Worm (Caenorhabditis elegans) whole organism, mixed stage, embryonic: ENCODE data around the gene C08H9.15.

Experiments used
- ces-1 ChIP-seq: fragments of 150-350 bp; optimal IDR thresholded peaks from 2 replicates; lab custom pipeline; 2014; ENCODE audit warnings: missing biosample characterization, missing genetic modification reagents, missing genetic modification characterization
- elt-3 ChIP-seq: fragments of 150-350 bp; optimal IDR thresholded peaks from 2 replicates; lab custom pipeline; 2014; ENCODE audit warnings: missing biosample characterization, missing genetic modification characterization
- lin-13 ChIP-seq: fragments of 150-350 bp; optimal IDR thresholded peaks from 2 replicates; lab custom pipeline; 2014; ENCODE audit warnings: missing biosample characterization, missing genetic modification characterization
- mep-1 ChIP-seq: fragments of 150-350 bp; optimal IDR thresholded peaks from 2 replicates; lab custom pipeline; 2017; ENCODE audit warnings: missing biosample characterization, missing genetic modification reagents, missing genetic modification characterization, inconsistent platforms
- nhr-12 ChIP-seq: fragments of 150-350 bp; optimal IDR thresholded peaks from 2 replicates; lab custom pipeline; 2014; ENCODE audit warnings: missing biosample characterization, missing genetic modification characterization
- nhr-2 ChIP-seq: fragments of 150-350 bp; optimal IDR thresholded peaks from 2 replicates; lab custom pipeline; 2014; ENCODE audit warnings: missing biosample characterization, missing genetic modification characterization
- unc-62 ChIP-seq: fragments of 150-350 bp; optimal IDR thresholded peaks from 2 replicates; lab custom pipeline; 2014; ENCODE audit warnings: missing biosample characterization, missing genetic modification reagents, missing genetic modification characterization
- ztf-11 ChIP-seq: fragments of 150-350 bp; optimal IDR thresholded peaks from 2 replicates; lab custom pipeline; 2014; ENCODE audit warnings: missing biosample characterization, missing genetic modification characterization

DNA sequence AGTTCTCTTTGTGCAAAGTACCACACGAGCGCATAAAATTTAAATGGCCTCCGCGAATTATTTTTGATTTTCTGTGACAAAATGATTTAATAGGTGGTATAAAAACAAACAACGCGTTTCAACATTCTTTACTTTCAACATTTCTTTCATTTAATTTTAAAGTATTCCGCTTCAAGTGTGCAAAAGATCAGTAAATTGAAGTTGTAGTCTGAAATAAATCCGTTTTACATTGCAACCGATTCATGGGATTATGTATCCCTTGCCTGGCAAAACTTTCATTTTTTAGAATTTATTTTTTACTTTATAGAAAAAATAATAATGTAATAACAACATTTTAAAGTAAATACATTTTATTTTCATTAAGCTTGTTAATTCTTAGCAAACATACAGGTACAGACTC lies 13.4 kb downstream of the C08H9.15 start, which contains the start of gene F26C11.1:
- no peak for TF ChIP-seq ces-1 (GFP tag; lab: Kevin White, UChicago)
- TF ChIP-seq elt-3 (tag; lab: Kevin White, UChicago) = no peak
- no peak for TF ChIP-seq lin-13
- TF ChIP-seq ztf-11 = no peak
- TF ChIP-seq nhr-2 (tag; lab: Kevin White, UChicago) = no peak
- no peak for TF ChIP-seq mep-1 (tag; lab: Kevin White, UChicago)
- TF ChIP-seq unc-62 (GFP tag; lab: Kevin White, UChicago) = no peak
- TF ChIP-seq nhr-12 = no peak
